Worm (Caenorhabditis elegans): ENCODE results near the gene nep-9.

nep-9 gene

ce11 chrII:3371010-3371409 is 28.1 kb downstream of the nep-9 start, which contains the start of gene bath-23:
bath-23 (plus strand) TSS chrII:3371310.
- no peak for TF ChIP-seq unc-62 (GFP tag; optimal IDR thresholded peaks at IDR 0.05)

- TF ChIP-seq unc-62 (GFP tag; optimal IDR thresholded peaks at IDR 0.05), result no peak
Observed at ce11 chrII:3370061-3370460, 29.1 kb downstream of the nep-9 start, which contains the start of gene Y49F6C.8. Y49F6C.8 (minus strand) TSS chrII:3370111.

ce11 chrII:3368097-3368496 is 31.0 kb downstream of the nep-9 start, which contains the start of gene Y49F6C.7:
Y49F6C.7 (minus strand) TSS chrII:3368197.
- no peak for TF ChIP-seq unc-62 (GFP tag; optimal IDR thresholded peaks at IDR 0.05)

- no peak for TF ChIP-seq unc-62 (GFP tag; optimal IDR thresholded peaks at IDR 0.05)
Observed at ce11 chrII:3367100-3367499, 32.0 kb downstream of the nep-9 start, which contains the start of gene Y49F6C.6. Y49F6C.6 (minus strand) TSS chrII:3367200.

- TF ChIP-seq unc-62 (GFP tag; optimal IDR thresholded peaks at IDR 0.05), result no peak
Observed at ce11 chrII:3358834-3359233, 40.3 kb downstream of the nep-9 start, which contains the start of the genes lido-14 and bath-27. lido-14 (plus strand) TSS chrII:3359134. bath-27 (plus strand) TSS chrII:3359139.

ce11 chrII:3349820-3350291 is 49.3 kb downstream of the nep-9 start, which contains the start of gene F14D2.8:
F14D2.8 (minus strand) TSS chrII:3349870.
- TF ChIP-seq unc-62 (GFP tag; optimal IDR thresholded peaks at IDR 0.05), result no peak

ce11 chrII:3347940-3348610 is 51.0 kb downstream of the nep-9 start, which contains the start of the genes F14D2.14 and bath-29:
F14D2.14 (minus strand) TSS chrII:3347990.
bath-29 (plus strand) TSS chrII:3348560.
- TF ChIP-seq unc-62 (GFP tag; optimal IDR thresholded peaks at IDR 0.05), result no peak

ce11 chrII:3346328-3346780 is 52.8 kb downstream of the nep-9 start, which contains the start of gene bath-30:
bath-30 (minus strand) TSS chrII:3346378.
- no peak for TF ChIP-seq unc-62 (GFP tag; optimal IDR thresholded peaks at IDR 0.05)
